Fruit fly (Drosophila melanogaster): ENCODE results near the gene Brd7-9.
A peak's percentile ranks its signal among the peaks of the same experiment; 100 is the strongest.

The Brd7-9 gene

DNA sequence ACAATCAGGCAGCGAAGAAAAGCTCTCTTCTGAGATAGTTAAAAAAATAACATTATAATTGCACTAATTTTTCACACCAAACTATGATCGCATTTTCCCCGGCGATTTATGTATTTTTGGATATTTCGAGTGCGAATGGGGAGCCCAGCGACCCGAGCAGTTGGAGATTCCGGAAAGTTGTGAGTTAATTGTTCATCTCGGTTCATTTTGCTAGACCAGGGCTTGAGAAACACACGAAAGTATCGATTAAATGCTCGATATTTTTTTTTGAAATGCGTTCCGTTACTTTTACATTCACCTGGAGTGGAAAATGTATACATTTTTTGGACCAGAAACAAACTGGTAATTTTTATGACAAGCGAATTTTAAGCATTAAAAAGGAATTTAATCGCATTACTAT is 27.9 kb downstream of the Brd7-9 start, which contains the start of gene Cdc14 (continued):
- TF ChIP-seq Max (GFP tag; optimal IDR thresholded peaks at IDR 0.05) (no peak), jumu (GFP tag; optimal IDR thresholded peaks at IDR 0.05) (no peak), CG31441 (GFP tag; IDR thresholded peaks at IDR 0.05) (peak; percentile 29; the same call in 1 of the 2 replicates), CG8281 (tag; optimal IDR thresholded peaks at IDR 0.05) (no peak), Pdp1 (GFP tag; optimal IDR thresholded peaks at IDR 0.05) (no peak), vvl (GFP tag; IDR thresholded peaks at IDR 0.05) (0 out of 2 replicates have a peak, but pooled peaks have one; percentile 7), Doc3 (GFP tag; IDR thresholded peaks at IDR 0.05; ENCODE audit: partially characterized antibody) (peak; percentile 31; the same call in 1 of the 3 replicates), Med (GFP tag) (peak; percentile 90), CG17186 (GFP tag; optimal IDR thresholded peaks at IDR 0.05) (peak; percentile 18), CG1233 (GFP tag; optimal IDR thresholded peaks at IDR 0.05) (no peak), BEAF-32 (GFP tag; optimal IDR thresholded peaks at IDR 0.05) (peak; percentile 69), z (GFP tag; IDR thresholded peaks at IDR 0.05) (peak; percentile 57; the same call in 2 of the 3 replicates), ERR (GFP tag; optimal IDR thresholded peaks at IDR 0.05) (peak; percentile 30), CrebB (tag; optimal IDR thresholded peaks at IDR 0.05) (peak; percentile 23), CG10654 (GFP tag; optimal IDR thresholded peaks at IDR 0.05) (no peak), CG13287 (GFP tag; IDR thresholded peaks at IDR 0.05; ENCODE audit: partially characterized antibody) (peak; percentile 67), CG5245 (GFP tag; optimal IDR thresholded peaks at IDR 0.05) (no peak), unpg (GFP tag; optimal IDR thresholded peaks at IDR 0.05) (peak; percentile 30), trh (GFP tag; optimal IDR thresholded peaks at IDR 0.05) (no peak), Fer1 (GFP tag; optimal IDR thresholded peaks at IDR 0.05) (peak; percentile 4), unc-4 (GFP tag; IDR thresholded peaks at IDR 0.05; ENCODE audit: partially characterized antibody) (peak; percentile 61), CG34224 (GFP tag; IDR thresholded peaks at IDR 0.05; ENCODE audit: partially characterized antibody) (peak; percentile 59; the same call in 2 of the 3 replicates), vnd (GFP tag; IDR thresholded peaks at IDR 0.05; ENCODE audit: partially characterized antibody) (0 out of 3 replicates have a peak, but pooled peaks have one; percentile 34), NFAT (GFP tag; IDR thresholded peaks at IDR 0.05) (peak; percentile 24; the same call in 1 of the 2 replicates), Dref (GFP tag; IDR thresholded peaks at IDR 0.05) (peak; percentile 72), CG16813 (GFP tag; IDR thresholded peaks at IDR 0.05; ENCODE audit: partially characterized antibody) (peak; percentile 53; the same call in 2 of the 3 replicates), CG12071 (GFP tag; optimal IDR thresholded peaks at IDR 0.05) (peak; percentile 21), CG9932 (GFP tag; IDR thresholded peaks at IDR 0.05) (peak; percentile 35; the same call in 1 of the 2 replicates), CG8924 (tag; optimal IDR thresholded peaks at IDR 0.05) (peak; percentile 16), CG17568 (GFP tag; optimal IDR thresholded peaks at IDR 0.05) (peak; percentile 45), ato (GFP tag; IDR thresholded peaks at IDR 0.05; ENCODE audit: partially characterized antibody) (peak; percentile 44; the same call in 1 of the 2 replicates), CG14710 (tag; optimal IDR thresholded peaks at IDR 0.05) (peak; percentile 52), bbx (GFP tag; IDR thresholded peaks at IDR 0.05; ENCODE audit: partially characterized antibody) (peak; percentile 55; the same call in 1 of the 2 replicates), nerfin-2 (GFP tag; IDR thresholded peaks at IDR 0.05; ENCODE audit: partially characterized antibody) (peak; percentile 54), zen2 (GFP tag; IDR thresholded peaks at IDR 0.05; ENCODE audit: partially characterized antibody) (peak; percentile 53; the same call in 1 of the 3 replicates), CG8290 (GFP tag; optimal IDR thresholded peaks at IDR 0.05) (no peak), CG8290 (tag; optimal IDR thresholded peaks at IDR 0.05) (peak in 1 of 2 experiments; percentile 58), scrt (GFP tag; optimal IDR thresholded peaks at IDR 0.05) (peak; percentile 30), MESR4 (GFP tag; optimal IDR thresholded peaks at IDR 0.05) (peak; percentile 49), luna (GFP tag; optimal IDR thresholded peaks at IDR 0.05) (no peak), fru (optimal IDR thresholded peaks at IDR 0.05) (no peak), CG2678 (tag; optimal IDR thresholded peaks at IDR 0.05) (no peak), CG14965 (GFP tag; optimal IDR thresholded peaks at IDR 0.05; ENCODE audit: borderline replicate concordance) (no peak), CG3995 (GFP tag; optimal IDR thresholded peaks at IDR 0.05) (peak; percentile 19), CG12744 (GFP tag; optimal IDR thresholded peaks at IDR 0.05) (no peak), caup (GFP tag; optimal IDR thresholded peaks at IDR 0.05; ENCODE audit: severe bottlenecking) (peak; percentile 17), D19B (GFP tag; optimal IDR thresholded peaks at IDR 0.05) (no peak), amos (GFP tag; IDR thresholded peaks at IDR 0.05; ENCODE audit: partially characterized antibody) (peak; percentile 74; the same call in 1 of the 2 replicates)
